Fruit fly (Drosophila melanogaster) whole organism, prepupa: ENCODE measurements around the gene CG7896.
A peak's percentile ranks its signal among the peaks of the same experiment; 100 is the strongest.

ENCODE experiments used
- CG10631 ChIP-seq: fragments of 200-800 bp; sonication (Bioruptor generic); optimal IDR thresholded peaks from 2 replicates; lab custom pipeline; 2016; ENCODE audit warnings: missing biosample characterization, missing genetic modification characterization
- CG10669 ChIP-seq: fragments of 200-800 bp; sonication (Bioruptor generic); optimal IDR thresholded peaks from 3 replicates; lab custom pipeline; 2018; ENCODE audit warnings: missing biosample characterization, mild to moderate bottlenecking, missing genetic modification characterization, moderate library complexity
- CG11294 ChIP-seq: fragments of 200-800 bp; sonication (Bioruptor generic); IDR thresholded peaks from 2 replicates; pipeline ENCODE4 v1.3.6; 2022; ENCODE audit warnings: missing biosample characterization, missing genetic modification characterization
- CG15336 ChIP-seq: fragments of 200-800 bp; sonication (Bioruptor generic); IDR thresholded peaks from 2 replicates; pipeline ENCODE4 v1.3.6; 2022; ENCODE audit warnings: missing biosample characterization, missing genetic modification characterization
- CG1621 ChIP-seq: fragments of 200-800 bp; sonication (Bioruptor generic); optimal IDR thresholded peaks from 3 replicates; lab custom pipeline; 2018; ENCODE audit warnings: missing biosample characterization, mild to moderate bottlenecking, missing genetic modification characterization
- CG16779 ChIP-seq: fragments of 200-800 bp; sonication (Bioruptor generic); optimal IDR thresholded peaks from 3 replicates; lab custom pipeline; 2017; ENCODE audit warnings: missing biosample characterization, mild to moderate bottlenecking, missing genetic modification characterization
- CG32006 ChIP-seq: fragments of 200-800 bp; sonication (Bioruptor generic); optimal IDR thresholded peaks from 3 replicates; lab custom pipeline; 2017; ENCODE audit warnings: missing biosample characterization, mild to moderate bottlenecking, missing genetic modification characterization
- CG3919 ChIP-seq: fragments of 200-800 bp; sonication (Bioruptor generic); optimal IDR thresholded peaks from 3 replicates; lab custom pipeline; 2016; ENCODE audit warnings: missing biosample characterization, missing genetic modification characterization
- CG4318 ChIP-seq: fragments of 200-800 bp; sonication (Bioruptor generic); optimal IDR thresholded peaks from 3 replicates; lab custom pipeline; 2017; ENCODE audit warnings: missing biosample characterization, mild to moderate bottlenecking, missing genetic modification characterization
- CG6163 ChIP-seq: fragments of 200-800 bp; sonication (Bioruptor generic); IDR thresholded peaks from 3 replicates; pipeline ENCODE4 v1.3.6; 2022; ENCODE audit warnings: missing biosample characterization, missing genetic modification characterization
- CG6276 ChIP-seq: fragments of 200-800 bp; sonication (Bioruptor generic); optimal IDR thresholded peaks from 2 replicates; lab custom pipeline; 2017; ENCODE audit warnings: missing biosample characterization, mild to moderate bottlenecking, missing genetic modification characterization
- CG6808 ChIP-seq: fragments of 200-800 bp; sonication (Bioruptor generic); optimal IDR thresholded peaks from 3 replicates; lab custom pipeline; 2017; ENCODE audit warnings: missing biosample characterization, missing genetic modification characterization, mild to moderate bottlenecking, moderate library complexity, missing genetic modification reagents
- CG6854 ChIP-seq: fragments of 200-800 bp; sonication (Bioruptor generic); optimal IDR thresholded peaks from 2 replicates; lab custom pipeline; 2017; ENCODE audit warnings: missing biosample characterization, mild to moderate bottlenecking, missing genetic modification characterization
- CG8119 ChIP-seq: fragments of 200-800 bp; sonication (Bioruptor generic); IDR thresholded peaks from 3 replicates; pipeline ENCODE4 v1.3.6; 2022; ENCODE audit warnings: missing biosample characterization, missing genetic modification characterization
- CG8319 ChIP-seq: fragments of 200-800 bp; sonication (Bioruptor generic); optimal IDR thresholded peaks from 3 replicates; lab custom pipeline; 2016; ENCODE audit warnings: missing biosample characterization, missing genetic modification characterization
- Eip78C ChIP-seq: fragments of 200-800 bp; sonication (Bioruptor generic); peaks from one replicate; lab custom pipeline; 2016; ENCODE audit warnings: missing biosample characterization, missing genetic modification characterization
- Ets96B ChIP-seq: fragments of 200-800 bp; optimal IDR thresholded peaks from 2 replicates; lab custom pipeline; 2019; ENCODE audit warnings: missing biosample characterization, mild to moderate bottlenecking, missing genetic modification characterization, moderate library complexity
- Gug ChIP-seq: fragments of 200-800 bp; sonication (Bioruptor generic); IDR thresholded peaks from 2 replicates; pipeline ENCODE4 v1.3.6; 2022; ENCODE audit warnings: missing biosample characterization, missing genetic modification characterization
- Hr38 ChIP-seq: sonication (Bioruptor generic); optimal IDR thresholded peaks from 2 replicates; lab custom pipeline; 2016; ENCODE audit warnings: missing biosample characterization, missing genetic modification characterization
- Hr39 ChIP-seq: fragments of 200-800 bp; sonication (Bioruptor generic); optimal IDR thresholded peaks from 2 replicates; lab custom pipeline; 2016; ENCODE audit warnings: missing biosample characterization, missing genetic modification characterization
- Hr4 ChIP-seq: fragments of 200-800 bp; sonication (Bioruptor generic); optimal IDR thresholded peaks from 3 replicates; lab custom pipeline; 2016; ENCODE audit warnings: missing biosample characterization, missing genetic modification characterization
- Lpt ChIP-seq: fragments of 200-800 bp; sonication (Bioruptor generic); optimal IDR thresholded peaks from 3 replicates; lab custom pipeline; 2016; ENCODE audit warnings: missing biosample characterization, missing genetic modification characterization
- Met ChIP-seq: fragments of 200-800 bp; sonication (Bioruptor generic); optimal IDR thresholded peaks from 3 replicates; lab custom pipeline; 2016; ENCODE audit warnings: missing biosample characterization, missing genetic modification characterization
- OdsH ChIP-seq: fragments of 200-800 bp; sonication (Bioruptor generic); optimal IDR thresholded peaks from 3 replicates; lab custom pipeline; 2016; ENCODE audit warnings: missing biosample characterization, missing genetic modification characterization
- Sox102F ChIP-seq: fragments of 200-800 bp; sonication (Bioruptor generic); optimal IDR thresholded peaks from 2 replicates; lab custom pipeline; 2016; ENCODE audit warnings: missing biosample characterization, mild to moderate bottlenecking, missing genetic modification characterization
- Sox14 ChIP-seq: fragments of 200-800 bp; sonication (Bioruptor generic); optimal IDR thresholded peaks from 3 replicates; lab custom pipeline; 2016; ENCODE audit warnings: missing biosample characterization, missing genetic modification characterization
- achi ChIP-seq: fragments of 200-800 bp; sonication (Bioruptor generic); optimal IDR thresholded peaks from 3 replicates; lab custom pipeline; 2016; ENCODE audit warnings: missing biosample characterization, missing genetic modification characterization
- acj6 ChIP-seq: fragments of 200-800 bp; sonication (Bioruptor generic); optimal IDR thresholded peaks from 3 replicates; lab custom pipeline; 2016; ENCODE audit warnings: missing biosample characterization, missing genetic modification characterization
- dac ChIP-seq: fragments of 200-800 bp; sonication (Bioruptor generic); optimal IDR thresholded peaks from 2 replicates; lab custom pipeline; 2017; ENCODE audit warnings: missing biosample characterization, mild to moderate bottlenecking, missing genetic modification characterization
- eg ChIP-seq: fragments of 200-800 bp; sonication (Bioruptor generic); IDR thresholded peaks from 3 replicates; pipeline ENCODE4 v1.3.6; 2022; ENCODE audit warnings: missing biosample characterization, missing genetic modification characterization
- esn ChIP-seq: fragments of 200-800 bp; sonication (Bioruptor generic); optimal IDR thresholded peaks from 2 replicates; lab custom pipeline; 2016; ENCODE audit warnings: missing biosample characterization, mild to moderate bottlenecking, missing genetic modification characterization, moderate library complexity
- fd59A ChIP-seq: fragments of 200-800 bp; sonication (Bioruptor generic); optimal IDR thresholded peaks from 2 replicates; lab custom pipeline; 2017; ENCODE audit warnings: missing biosample characterization, mild to moderate bottlenecking, missing genetic modification characterization, missing genetic modification reagents
- fd85E ChIP-seq: fragments of 200-800 bp; sonication (Bioruptor generic); optimal IDR thresholded peaks from 3 replicates; lab custom pipeline; 2016; ENCODE audit warnings: missing biosample characterization, missing genetic modification characterization
- fkh ChIP-seq: fragments of 200-800 bp; sonication (Bioruptor generic); optimal IDR thresholded peaks from 3 replicates; lab custom pipeline; 2017; ENCODE audit warnings: missing biosample characterization, mild to moderate bottlenecking, missing genetic modification characterization, moderate library complexity
- pdm3 ChIP-seq: fragments of 200-800 bp; sonication (Bioruptor generic); optimal IDR thresholded peaks from 3 replicates; lab custom pipeline; 2016; ENCODE audit warnings: missing biosample characterization, missing genetic modification characterization
- salr ChIP-seq, 2 experiments: fragments of 200-800 bp; sonication (Bioruptor generic); optimal IDR thresholded peaks; 3 replicates each; lab custom pipeline; 2016 to 2018; ENCODE audit warnings: missing biosample characterization in 2 of 2, missing genetic modification characterization in 2 of 2, mild to moderate bottlenecking in 1 of 2
- ss ChIP-seq, 2 experiments: fragments of 200-800 bp; sonication (Bioruptor generic); optimal IDR thresholded peaks; 2 replicates in 1 of 2; 3 replicates in 1 of 2; lab custom pipeline; 2017 to 2018; ENCODE audit warnings: mild to moderate bottlenecking in 2 of 2, missing biosample characterization in 2 of 2, missing genetic modification characterization in 2 of 2, moderate library complexity in 1 of 2
- svp ChIP-seq: fragments of 200-800 bp; sonication (Bioruptor generic); peaks from one replicate; lab custom pipeline; 2016; ENCODE audit warnings: missing biosample characterization, missing genetic modification characterization

The CG7896 gene

DNA sequence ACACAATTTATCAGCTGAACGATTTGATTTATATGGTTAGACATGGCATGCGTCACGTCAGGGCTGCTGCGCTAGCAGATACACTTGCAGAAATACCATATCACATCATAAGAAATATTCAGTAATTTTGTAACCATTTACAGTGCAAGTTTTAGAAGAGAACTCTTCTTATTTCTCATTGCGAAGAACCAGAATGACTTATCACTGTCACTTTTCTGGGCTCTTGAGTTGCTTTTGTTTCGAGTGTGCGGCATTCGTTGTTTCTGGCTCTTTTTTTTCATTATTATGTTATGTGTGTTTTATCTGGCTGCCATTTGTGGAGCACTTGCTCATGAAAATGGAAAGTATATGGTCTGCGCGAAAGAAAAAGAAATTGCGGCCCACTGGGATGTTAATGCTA, 1.2 kb upstream of the CG7896 start:
- TF ChIP-seq CG10631 (GFP tag; lab: Kevin White, UChicago) (peak; percentile 24), Lpt (GFP tag; lab: Kevin White, UChicago) (peak; percentile 39), CG6276 (GFP tag; lab: Kevin White, UChicago) (peak; percentile 2), acj6 (GFP tag; lab: Kevin White, UChicago) (peak; percentile 44), Eip78C (peak; percentile 60), CG15336 (GFP tag; lab: Robert Waterston, UW) (peak; percentile 87), ss (GFP tag; optimal IDR thresholded peaks at IDR 0.05; lab: Kevin White, UChicago) (no peak), CG8319 (no peak), salr (GFP tag; optimal IDR thresholded peaks at IDR 0.05; lab: Kevin White, UChicago) (peak in 1 of 2 experiments; percentile 41), pdm3 (GFP tag; lab: Kevin White, UChicago) (peak; percentile 10), achi (GFP tag; lab: Kevin White, UChicago) (peak; percentile 46), CG4318 (GFP tag; lab: Kevin White, UChicago) (peak; percentile 74), CG32006 (GFP tag; lab: Kevin White, UChicago) (peak; percentile 84), fd85E (GFP tag; lab: Kevin White, UChicago) (no peak), Hr39 (GFP tag; lab: Kevin White, UChicago) (peak; percentile 24), CG6163 (peak; percentile 84), CG16779 (tag; lab: Kevin White, UChicago) (no peak), eg (GFP tag; lab: Robert Waterston, UW) (peak; percentile 89), Gug (GFP tag; lab: Robert Waterston, UW) (peak; percentile 62), CG8119 (GFP tag; lab: Robert Waterston, UW) (peak; percentile 83), Met (peak; percentile 6), Sox102F (GFP tag; lab: Kevin White, UChicago) (no peak), CG6854 (no peak), OdsH (GFP tag; lab: Kevin White, UChicago) (peak; percentile 37), CG6808 (GFP tag; lab: Kevin White, UChicago) (no peak), dac (GFP tag; lab: Kevin White, UChicago) (peak; percentile 73), CG11294 (GFP tag; lab: Robert Waterston, UW) (peak; percentile 67), Ets96B (tag; lab: Kevin White, UChicago) (no peak), CG3919 (GFP tag; lab: Kevin White, UChicago) (peak; percentile 30), Sox14 (GFP tag; lab: Kevin White, UChicago) (peak; percentile 23), Hr4 (peak; percentile 89)

DNA sequence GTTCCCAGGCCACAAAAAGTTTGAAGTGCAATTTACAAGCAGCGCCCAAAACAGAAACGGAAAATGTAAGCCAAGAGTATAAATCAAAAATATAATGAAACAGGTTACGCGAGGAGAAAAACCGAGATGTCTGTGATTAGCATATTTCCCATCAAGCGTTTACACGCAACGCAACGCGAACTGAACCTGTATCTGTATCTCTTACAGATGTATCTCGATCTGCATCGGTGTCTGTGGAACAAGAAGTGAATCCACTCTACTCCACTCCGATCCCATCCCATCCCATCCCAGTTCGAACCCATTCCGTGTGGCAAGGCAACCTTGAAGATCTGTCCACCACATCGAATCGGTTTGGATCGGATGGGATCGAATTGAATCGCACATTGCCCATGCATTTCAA, 660 bp downstream of the CG7896 start:
- TF ChIP-seq svp (no peak), acj6 (GFP tag; lab: Kevin White, UChicago) (no peak), ss (GFP tag; optimal IDR thresholded peaks at IDR 0.05; lab: Kevin White, UChicago) (peak in 1 of 2 experiments; percentile 31)

DNA sequence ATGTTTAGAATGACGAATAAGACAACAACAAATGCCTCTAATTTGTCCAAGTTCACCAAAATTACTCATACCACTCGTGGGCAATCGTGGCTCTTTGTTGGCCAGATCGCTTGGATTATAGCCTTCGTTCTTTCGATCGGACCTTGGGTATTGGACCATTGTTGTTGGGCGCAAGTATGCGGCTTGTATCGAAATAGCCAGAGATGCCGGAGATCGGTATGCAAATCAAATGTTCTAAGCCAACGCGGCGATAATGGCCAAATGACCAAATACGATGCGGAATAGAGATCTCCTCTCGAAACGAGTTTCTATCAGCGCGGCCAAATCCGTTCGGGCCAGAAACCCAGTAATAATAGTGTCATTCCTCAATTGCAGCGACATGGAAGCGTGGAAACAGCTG, 2.0 kb downstream of the CG7896 start:
- no peak for TF ChIP-seq fd59A (GFP tag; lab: Kevin White, UChicago)

DNA sequence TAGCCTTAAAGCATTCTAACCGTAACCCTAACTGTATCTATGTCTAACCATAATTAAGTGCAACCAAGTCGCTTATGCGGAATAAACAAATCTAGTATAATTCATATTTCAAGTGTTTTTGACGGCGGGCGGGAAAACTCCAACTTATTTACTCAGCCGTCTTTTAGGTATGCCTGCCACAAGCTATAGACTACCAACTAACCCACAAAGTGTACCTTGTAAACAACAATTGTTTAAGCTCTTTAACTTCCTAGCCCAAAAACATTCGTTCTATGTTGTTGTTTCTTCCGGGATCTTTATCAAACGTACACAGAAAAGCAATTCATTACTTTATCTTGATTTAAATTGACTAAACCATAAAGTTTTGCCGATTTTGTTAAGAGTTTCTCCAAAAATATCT, 7.5 kb downstream of the CG7896 start:
- peak; percentile 67 for TF ChIP-seq fkh (GFP tag; lab: Kevin White, UChicago)
- no peak for TF ChIP-seq Hr38 (GFP tag; lab: Kevin White, UChicago)
- no peak for TF ChIP-seq salr (GFP tag; optimal IDR thresholded peaks at IDR 0.05; lab: Kevin White, UChicago)
- TF ChIP-seq CG3919 (GFP tag; lab: Kevin White, UChicago) = no peak
- no peak for TF ChIP-seq CG1621 (tag; lab: Kevin White, UChicago)
- TF ChIP-seq fd59A (GFP tag; lab: Kevin White, UChicago) = no peak
- TF ChIP-seq CG10669 (GFP tag; lab: Kevin White, UChicago) = no peak
- no peak for TF ChIP-seq CG11294 (GFP tag; lab: Robert Waterston, UW)
- no peak for TF ChIP-seq esn (GFP tag; lab: Kevin White, UChicago)
